Fruit fly (Drosophila melanogaster): Measurements from ENCODE around the gene kud.
A peak's percentile ranks its signal among the peaks of the same experiment; 100 is the strongest.

The kud gene

DNA sequence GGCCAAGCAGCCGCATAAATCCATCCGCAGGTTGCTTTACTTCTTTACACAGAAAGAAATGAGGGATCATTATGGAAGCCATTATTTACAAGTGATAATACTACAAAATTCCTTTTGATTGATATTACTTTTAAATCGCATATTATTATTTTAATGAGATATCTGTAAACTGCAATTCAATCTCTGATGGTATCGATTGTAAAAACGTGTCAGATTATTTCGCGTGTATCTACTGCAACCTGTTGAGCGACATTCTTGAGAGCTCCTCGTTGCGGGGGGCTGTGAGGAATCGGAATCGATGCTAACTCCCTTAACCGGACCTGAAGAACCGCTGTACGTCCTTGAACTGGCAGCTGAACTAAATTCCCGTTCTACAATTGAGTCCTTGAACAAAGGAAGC lies 26.7 kb downstream of the kud start:
- TF ChIP-seq dmrt93B (GFP tag; optimal IDR thresholded peaks at IDR 0.05) (peak; percentile 68), usp (GFP tag; optimal IDR thresholded peaks at IDR 0.05) (no peak), h (GFP tag; optimal IDR thresholded peaks at IDR 0.05) (peak; percentile 90), ey (GFP tag; optimal IDR thresholded peaks at IDR 0.05) (peak; percentile 90), Hr78 (GFP tag; optimal IDR thresholded peaks at IDR 0.05) (no peak), Abd-B (GFP tag; optimal IDR thresholded peaks at IDR 0.05) (no peak), Rel (GFP tag; optimal IDR thresholded peaks at IDR 0.05) (peak; percentile 65), Rel (tag; optimal IDR thresholded peaks at IDR 0.05) (peak; percentile 62), CG32264 (GFP tag; optimal IDR thresholded peaks at IDR 0.05) (peak; percentile 64), N (GFP tag; optimal IDR thresholded peaks at IDR 0.05) (no peak), OdsH (GFP tag; optimal IDR thresholded peaks at IDR 0.05) (peak; percentile 89), CrebA (GFP tag; optimal IDR thresholded peaks at IDR 0.05; ENCODE audit: borderline replicate concordance) (peak; percentile 47), Vsx2 (GFP tag; optimal IDR thresholded peaks at IDR 0.05; ENCODE audit: partially characterized antibody) (peak; percentile 61), Jra (GFP tag; optimal IDR thresholded peaks at IDR 0.05) (peak; percentile 46), Sp1 (GFP tag; optimal IDR thresholded peaks at IDR 0.05) (peak; percentile 93), Dif (GFP tag; optimal IDR thresholded peaks at IDR 0.05; ENCODE audit: partially characterized antibody) (peak; percentile 30), lola (GFP tag; optimal IDR thresholded peaks at IDR 0.05) (no peak), psq (GFP tag; optimal IDR thresholded peaks at IDR 0.05) (peak; percentile 81), dsf (GFP tag; optimal IDR thresholded peaks at IDR 0.05; ENCODE audit: borderline replicate concordance) (peak; percentile 2), CG9705 (GFP tag; optimal IDR thresholded peaks at IDR 0.05) (peak; percentile 76), sv (GFP tag; optimal IDR thresholded peaks at IDR 0.05) (no peak), fru (GFP tag; optimal IDR thresholded peaks at IDR 0.05) (peak; percentile 91), rgr (GFP tag; optimal IDR thresholded peaks at IDR 0.05) (peak; percentile 91), brk (GFP tag; optimal IDR thresholded peaks at IDR 0.05) (peak; percentile 82), tai (GFP tag; optimal IDR thresholded peaks at IDR 0.05) (peak; percentile 68), Mio (GFP tag; optimal IDR thresholded peaks at IDR 0.05) (no peak), woc (GFP tag; optimal IDR thresholded peaks at IDR 0.05) (peak; percentile 78), HLH106 (tag; optimal IDR thresholded peaks at IDR 0.05) (peak; percentile 80), foxo (GFP tag; optimal IDR thresholded peaks at IDR 0.05) (peak; percentile 52 to 76), Hr83 (GFP tag; optimal IDR thresholded peaks at IDR 0.05; ENCODE audit: poor library complexity, severe bottlenecking) (no peak), Myc (optimal IDR thresholded peaks at IDR 0.05) (no peak), Dfd (GFP tag; optimal IDR thresholded peaks at IDR 0.05) (no peak), Hnf4 (GFP tag; optimal IDR thresholded peaks at IDR 0.05) (peak; percentile 82), dl (GFP tag; optimal IDR thresholded peaks at IDR 0.05; ENCODE audit: insufficient read depth in 1 of 2, partially characterized antibody in 2 of 2) (no peak), sage (GFP tag; optimal IDR thresholded peaks at IDR 0.05) (peak; percentile 74), br (GFP tag; optimal IDR thresholded peaks at IDR 0.05) (peak; percentile 86), pan (optimal IDR thresholded peaks at IDR 0.05) (no peak), GATAd (GFP tag; optimal IDR thresholded peaks at IDR 0.05) (peak; percentile 5), jim (GFP tag; optimal IDR thresholded peaks at IDR 0.05) (no peak)

DNA sequence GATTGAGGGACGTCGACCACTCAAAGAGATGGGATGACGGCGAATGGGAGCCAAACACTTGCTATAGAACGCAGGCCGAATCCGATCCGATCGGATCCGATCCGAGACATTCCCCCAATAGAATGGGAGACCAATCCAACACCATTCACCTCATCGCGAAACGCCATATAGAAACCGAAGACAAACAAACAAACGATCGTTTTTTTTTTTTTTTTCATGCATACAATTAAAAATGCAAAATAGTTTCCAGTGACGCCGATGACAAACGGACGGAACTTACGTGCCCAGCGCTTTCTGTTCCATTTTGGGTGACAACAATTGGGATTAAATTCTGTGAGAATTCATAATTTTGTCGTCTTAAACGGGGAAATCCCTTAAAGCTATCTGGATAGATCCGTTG lies 30.8 kb downstream of the kud start:
- TF ChIP-seq CG9705 (GFP tag; optimal IDR thresholded peaks at IDR 0.05) (no peak), Sp1 (GFP tag; optimal IDR thresholded peaks at IDR 0.05) (no peak), Hnf4 (GFP tag; optimal IDR thresholded peaks at IDR 0.05) (no peak), tai (GFP tag; optimal IDR thresholded peaks at IDR 0.05) (no peak), Mio (GFP tag; optimal IDR thresholded peaks at IDR 0.05) (no peak), sv (GFP tag; optimal IDR thresholded peaks at IDR 0.05) (no peak), N (GFP tag; optimal IDR thresholded peaks at IDR 0.05) (no peak), lola (GFP tag; optimal IDR thresholded peaks at IDR 0.05) (no peak), HLH106 (tag; optimal IDR thresholded peaks at IDR 0.05) (no peak), Hr83 (GFP tag; optimal IDR thresholded peaks at IDR 0.05; ENCODE audit: poor library complexity, severe bottlenecking) (no peak), Hr78 (GFP tag; optimal IDR thresholded peaks at IDR 0.05) (no peak)

DNA sequence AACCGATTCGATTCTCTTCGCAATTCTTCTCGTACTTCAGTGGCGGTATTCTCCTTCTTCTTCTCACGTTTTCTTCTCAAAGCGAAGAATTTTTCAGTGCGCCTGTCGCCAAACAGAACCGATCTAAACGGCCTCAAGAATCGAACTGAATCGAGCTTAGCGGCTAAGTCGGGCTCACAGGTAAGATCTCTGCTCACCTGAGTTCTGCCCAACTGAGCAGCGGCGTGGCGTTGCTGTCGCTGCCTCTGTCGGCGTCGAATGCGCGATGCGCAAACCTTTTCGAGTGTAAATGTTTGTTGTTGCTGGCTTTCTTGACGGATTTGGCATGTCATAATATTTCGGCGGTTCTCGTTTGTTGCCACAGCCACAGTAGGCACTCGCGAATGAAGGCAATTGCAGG lies 32.9 kb downstream of the kud start:
- TF ChIP-seq Vsx2 (GFP tag; optimal IDR thresholded peaks at IDR 0.05; ENCODE audit: partially characterized antibody) (peak; percentile 45), foxo (GFP tag; optimal IDR thresholded peaks at IDR 0.05) (peak in 1 of 2 experiments; percentile 42), GATAd (GFP tag; optimal IDR thresholded peaks at IDR 0.05) (no peak), psq (GFP tag; optimal IDR thresholded peaks at IDR 0.05) (no peak), Sp1 (GFP tag; optimal IDR thresholded peaks at IDR 0.05) (no peak), woc (GFP tag; optimal IDR thresholded peaks at IDR 0.05) (peak; percentile 50), sage (GFP tag; optimal IDR thresholded peaks at IDR 0.05) (no peak), ey (GFP tag; optimal IDR thresholded peaks at IDR 0.05) (peak; percentile 35)
